Worm (Caenorhabditis elegans): Measurements from ENCODE around the gene str-113.

- TF ChIP-seq lsy-2 (tag; optimal IDR thresholded peaks at IDR 0.05) = no peak
- no peak for TF ChIP-seq zag-1 (tag; optimal IDR thresholded peaks at IDR 0.05)
- TF ChIP-seq ZK546.5 (tag; optimal IDR thresholded peaks at IDR 0.05) = no peak
Measured at ce11 chrV:3692613-3693012, 25.8 kb upstream of the str-113 start.
